Worm (Caenorhabditis elegans): ENCODE measurements around the gene nhr-251.

The nhr-251 gene

DNA sequence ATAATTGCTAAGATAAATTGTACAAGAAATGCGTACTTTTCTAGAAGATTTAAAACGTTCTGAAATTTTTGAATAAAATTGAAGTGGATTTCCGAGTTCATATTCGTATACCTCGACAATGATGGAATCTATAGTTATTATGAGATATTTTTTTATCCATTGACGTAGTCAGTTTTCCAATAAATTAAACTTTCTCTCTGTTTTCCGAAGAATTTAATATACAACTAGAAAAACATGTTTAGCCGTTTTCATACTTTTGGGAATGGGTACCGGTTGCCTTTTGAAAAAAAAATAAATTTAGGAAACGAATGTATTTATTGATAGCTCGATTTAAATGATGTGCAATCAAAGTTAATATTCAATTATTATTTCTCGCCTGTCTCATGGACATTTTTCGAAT is 8.5 kb downstream of the nhr-251 start, which contains the start of gene srw-109 (continued):
- TF ChIP-seq somi-1 (GFP tag; optimal IDR thresholded peaks at IDR 0.05) (no peak), rpc-1 (optimal IDR thresholded peaks at IDR 0.05) (no peak), rpc-1 (tag; optimal IDR thresholded peaks at IDR 0.05) (no peak), madf-8 (GFP tag; conservative IDR thresholded peaks at IDR 0.05) (no peak), T26A5.8 (tag; optimal IDR thresholded peaks at IDR 0.05) (no peak)

DNA sequence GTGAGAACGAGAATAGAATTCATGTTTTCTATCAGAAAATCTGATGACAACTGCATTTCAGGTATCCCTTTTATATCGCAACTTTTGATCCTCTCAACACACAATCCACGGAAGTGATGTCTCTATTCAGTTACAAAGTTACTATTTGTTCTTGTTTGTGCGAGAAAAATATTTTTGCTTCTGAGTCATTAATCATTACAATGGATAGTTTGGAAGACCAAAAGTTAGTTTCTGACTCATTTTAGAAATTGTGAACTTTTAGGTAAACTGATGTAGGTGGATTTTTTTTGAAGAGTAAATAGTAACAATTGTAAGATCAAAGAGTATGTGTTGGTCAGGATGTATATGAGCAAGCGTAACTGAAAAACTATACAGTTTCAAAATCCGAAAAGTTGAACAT is 9.3 kb downstream of the nhr-251 start, which contains the start of gene srlf-36:
srlf-36 (minus strand) TSS at position 101 of the 400 bp plus-strand sequence.
- no peak for TF ChIP-seq F37B4.10 (GFP tag; IDR thresholded peaks at IDR 0.05)
- no peak for TF ChIP-seq B0261.1 (tag; optimal IDR thresholded peaks at IDR 0.05)
- TF ChIP-seq hrde-1 (tag; optimal IDR thresholded peaks at IDR 0.05; ENCODE audit: borderline replicate concordance), result no peak
- TF ChIP-seq him-1 (tag; optimal IDR thresholded peaks at IDR 0.05), result no peak
- TF ChIP-seq nhr-90 (tag; optimal IDR thresholded peaks at IDR 0.05), result no peak
- no peak for TF ChIP-seq zim-3 (tag; optimal IDR thresholded peaks at IDR 0.05)
- no peak for TF ChIP-seq mes-4 (tag; optimal IDR thresholded peaks at IDR 0.05)
- TF ChIP-seq somi-1 (GFP tag; optimal IDR thresholded peaks at IDR 0.05), result no peak
- TF ChIP-seq tlf-1 (GFP tag; optimal IDR thresholded peaks at IDR 0.05), result no peak
- TF ChIP-seq xnd-1 (tag; optimal IDR thresholded peaks at IDR 0.05), result no peak
- no peak for TF ChIP-seq let-607 (tag; optimal IDR thresholded peaks at IDR 0.05)
- no peak for TF ChIP-seq lin-26 (GFP tag; IDR thresholded peaks at IDR 0.05)
- no peak for TF ChIP-seq ceh-27 (GFP tag; optimal IDR thresholded peaks at IDR 0.05)
- TF ChIP-seq dpff-1 (tag; optimal IDR thresholded peaks at IDR 0.05), result no peak
- TF ChIP-seq nhr-120 (GFP tag; IDR thresholded peaks at IDR 0.05), result no peak
- TF ChIP-seq rec-8 (tag; optimal IDR thresholded peaks at IDR 0.05), result no peak

DNA sequence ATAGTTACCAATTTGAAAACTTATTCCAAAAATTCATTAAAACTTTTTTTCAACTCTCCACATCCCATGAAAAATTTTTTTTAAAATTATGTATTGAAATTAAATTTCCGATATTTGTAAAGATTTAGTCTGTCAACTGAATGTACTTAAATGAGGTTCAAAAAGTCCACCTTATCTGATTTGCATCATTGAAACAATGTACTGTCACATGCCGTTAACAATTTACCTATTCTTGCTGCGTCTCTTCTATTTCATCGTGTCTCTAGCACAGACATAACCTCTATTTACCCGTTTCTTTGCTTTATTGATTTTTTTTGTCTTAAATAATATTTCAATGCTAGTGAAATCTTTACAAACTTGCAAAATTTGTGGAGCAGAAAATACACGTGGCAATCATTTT is 9.9 kb downstream of the nhr-251 start, which contains the start of gene nhr-90:
nhr-90 (plus strand) TSS at position 296 of the 400 bp plus-strand sequence.
- TF ChIP-seq ztf-28 (GFP tag; IDR thresholded peaks at IDR 0.05) (no peak), hmg-20 (GFP tag; IDR thresholded peaks at IDR 0.05) (no peak), snpc-3.4 (tag; optimal IDR thresholded peaks at IDR 0.05) (no peak), F49E8.2 (tag; optimal IDR thresholded peaks at IDR 0.05; ENCODE audit: insufficient read depth) (no peak), F52B5.7 (tag; optimal IDR thresholded peaks at IDR 0.05) (no peak), tlf-1 (GFP tag; optimal IDR thresholded peaks at IDR 0.05) (no peak), egrh-3 (GFP tag; IDR thresholded peaks at IDR 0.05) (no peak), attf-6 (GFP tag; IDR thresholded peaks at IDR 0.05) (no peak), aptf-2 (GFP tag; conservative IDR thresholded peaks at IDR 0.05) (no peak), lin-26 (GFP tag; IDR thresholded peaks at IDR 0.05) (no peak), hmg-1.2 (GFP tag; IDR thresholded peaks at IDR 0.05) (no peak), efl-1 (GFP tag; optimal IDR thresholded peaks at IDR 0.05) (no peak), akir-1 (GFP tag; optimal IDR thresholded peaks at IDR 0.05) (no peak)

DNA sequence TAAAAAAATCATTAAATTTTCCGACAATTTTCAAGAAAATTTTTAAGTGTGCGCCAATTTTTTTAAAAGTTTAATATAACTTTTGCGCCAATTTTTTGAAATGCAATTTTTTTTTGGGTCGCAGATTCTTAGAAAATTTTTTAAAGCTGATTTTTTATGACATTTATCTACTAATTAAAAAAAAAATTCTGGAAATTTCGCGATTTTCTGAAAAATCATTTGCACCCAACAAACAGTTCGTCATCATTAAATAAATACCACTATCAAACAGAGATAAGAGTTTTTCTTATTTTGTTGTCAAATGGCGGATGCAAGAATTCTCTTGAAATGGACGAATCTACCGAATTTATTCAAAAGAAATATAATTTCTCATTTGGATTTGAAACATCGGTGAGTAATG is 14.9 kb downstream of the nhr-251 start, which contains the start of gene F48G7.13:
F48G7.13 (plus strand) TSS at position 301 of the 400 bp plus-strand sequence.
- no peak for TF ChIP-seq nhr-80 (tag; optimal IDR thresholded peaks at IDR 0.05)
- TF ChIP-seq F23B12.7 (tag; optimal IDR thresholded peaks at IDR 0.05; ENCODE audit: insufficient read depth), result no peak
- no peak for TF ChIP-seq F10E7.11 (tag; optimal IDR thresholded peaks at IDR 0.05)
- TF ChIP-seq die-1 (tag; optimal IDR thresholded peaks at IDR 0.05), result no peak
- TF ChIP-seq snpc-1.3 (tag; optimal IDR thresholded peaks at IDR 0.05; ENCODE audit: insufficient read depth), result no peak
- no peak for TF ChIP-seq F33H1.4 (GFP tag; IDR thresholded peaks at IDR 0.05)
- no peak for TF ChIP-seq nhr-120 (GFP tag; IDR thresholded peaks at IDR 0.05)
- no peak for TF ChIP-seq egrh-3 (GFP tag; IDR thresholded peaks at IDR 0.05)
- no peak for TF ChIP-seq rpc-1 (optimal IDR thresholded peaks at IDR 0.05)
- no peak for TF ChIP-seq rpc-1 (tag; optimal IDR thresholded peaks at IDR 0.05)
- TF ChIP-seq F49E8.2 (tag; optimal IDR thresholded peaks at IDR 0.05; ENCODE audit: insufficient read depth), result no peak
- no peak for TF ChIP-seq D2030.7 (GFP tag; IDR thresholded peaks at IDR 0.05)
- no peak for TF ChIP-seq athp-1 (tag; optimal IDR thresholded peaks at IDR 0.05)
